Worm (Caenorhabditis elegans) whole organism, L1 larva: Measurements from ENCODE around the gene srb-17.

Experiments used
- C16A3.4 ChIP-seq: fragments of 150-350 bp; optimal IDR thresholded peaks from 2 replicates; lab custom pipeline; 2014; ENCODE audit warnings: missing biosample characterization, missing genetic modification characterization
- F16B12.6 ChIP-seq: fragments of 150-350 bp; optimal IDR thresholded peaks from 2 replicates; lab custom pipeline; 2014; ENCODE audit warnings: missing biosample characterization, missing genetic modification characterization
- Y116A8C.19 ChIP-seq: sonication (generic microtip); optimal IDR thresholded peaks from 2 replicates; lab custom pipeline; 2016; ENCODE audit warnings: missing compliant biosample characterization, missing genetic modification characterization, borderline replicate concordance
- ceh-82 ChIP-seq, 3 experiments: fragments of 150-350 bp in 1 of 3; sonication (generic microtip) in 2 of 3; optimal IDR thresholded peaks; 2 replicates each; lab custom pipeline; 2014 to 2017; ENCODE audit warnings: missing biosample characterization in 3 of 3, missing genetic modification characterization in 3 of 3
- ceh-88 ChIP-seq: fragments of 200-800 bp; sonication (Bioruptor generic); IDR thresholded peaks from 2 replicates; pipeline ENCODE4 v1.3.6; 2022; ENCODE audit warnings: missing genetic modification characterization, missing compliant biosample characterization
- dsc-1 ChIP-seq: sonication (generic microtip); optimal IDR thresholded peaks from 2 replicates; lab custom pipeline; 2016; ENCODE audit warnings: mild to moderate bottlenecking, missing genetic modification characterization, missing compliant biosample characterization
- efl-1 ChIP-seq, 4 experiments: fragments of 150-350 bp; optimal IDR thresholded peaks in 3 of 4; peaks in 1 of 4; 1 replicate in 1 of 4; 2 replicates in 3 of 4; lab custom pipeline; 2014; ENCODE audit warnings: missing biosample characterization in 2 of 4, missing genetic modification characterization in 2 of 4, missing genetic modification reagents in 2 of 4
- egl-27 ChIP-seq, 2 experiments: fragments of 150-350 bp in 1 of 2; sonication (generic microtip); optimal IDR thresholded peaks; 3 replicates each; lab custom pipeline; 2017 to 2018; ENCODE audit warnings: missing biosample characterization in 2 of 2, missing genetic modification characterization in 2 of 2, missing genetic modification reagents in 2 of 2
- fkh-10 ChIP-seq: sonication (generic microtip); optimal IDR thresholded peaks from 2 replicates; lab custom pipeline; 2017; ENCODE audit warnings: missing biosample characterization, missing genetic modification reagents, missing genetic modification characterization
- fkh-8 ChIP-seq: sonication (generic microtip); optimal IDR thresholded peaks from 2 replicates; lab custom pipeline; 2016; ENCODE audit warnings: mild to moderate bottlenecking, missing genetic modification characterization, missing compliant biosample characterization
- fos-1 ChIP-seq: fragments of 150-350 bp; optimal IDR thresholded peaks from 2 replicates; lab custom pipeline; 2014; ENCODE audit warnings: missing biosample characterization, missing genetic modification characterization
- hpl-2 ChIP-seq: fragments of 150-350 bp; optimal IDR thresholded peaks from 2 replicates; lab custom pipeline; 2014; ENCODE audit warnings: missing biosample characterization, missing genetic modification reagents, missing genetic modification characterization
- irx-1 ChIP-seq: sonication (generic microtip); optimal IDR thresholded peaks from 2 replicates; lab custom pipeline; 2016; ENCODE audit warnings: missing genetic modification characterization, missing compliant biosample characterization
- isw-1 ChIP-seq: fragments of 200-800 bp; sonication (Bioruptor generic); IDR thresholded peaks from 2 replicates; pipeline ENCODE4 v1.3.6; 2022; ENCODE audit warnings: missing genetic modification characterization, missing compliant biosample characterization
- jun-1 ChIP-seq: fragments of 150-350 bp; optimal IDR thresholded peaks from 2 replicates; lab custom pipeline; 2014; ENCODE audit warnings: missing biosample characterization, missing genetic modification reagents, missing genetic modification characterization
- lin-13 ChIP-seq: fragments of 150-350 bp; optimal IDR thresholded peaks from 2 replicates; lab custom pipeline; 2014; ENCODE audit warnings: missing biosample characterization, missing genetic modification reagents, missing genetic modification characterization
- lin-14 ChIP-seq: fragments of 200-800 bp; sonication (Bioruptor generic); optimal IDR thresholded peaks from 2 replicates; lab custom pipeline; 2018; ENCODE audit warnings: mild to moderate bottlenecking, missing genetic modification characterization, moderate library complexity, missing compliant biosample characterization
- lin-15B ChIP-seq: fragments of 150-350 bp; sonication (generic microtip); optimal IDR thresholded peaks from 3 replicates; lab custom pipeline; 2014; ENCODE audit warnings: missing biosample characterization, missing genetic modification characterization
- lin-35 ChIP-seq, 2 experiments: fragments of 150-350 bp; optimal IDR thresholded peaks; 2 replicates each; lab custom pipeline; 2014; ENCODE audit warnings: missing biosample characterization in 2 of 2, missing genetic modification characterization in 2 of 2, missing genetic modification reagents in 2 of 2
- lir-3 ChIP-seq: sonication (generic microtip); optimal IDR thresholded peaks from 2 replicates; lab custom pipeline; 2016; ENCODE audit warnings: mild to moderate bottlenecking, missing genetic modification characterization, moderate library complexity, missing compliant biosample characterization; ENCODE audit not compliant: poor library complexity
- lsy-2 ChIP-seq, 2 experiments: fragments of 150-350 bp; optimal IDR thresholded peaks; 2 replicates each; lab custom pipeline; 2014; ENCODE audit warnings: missing biosample characterization in 2 of 2, missing genetic modification characterization in 2 of 2
- mab-9 ChIP-seq: fragments of 200-800 bp; sonication (Bioruptor generic); IDR thresholded peaks from 2 replicates; pipeline ENCODE4 v1.3.6; 2022; ENCODE audit warnings: missing genetic modification reagents, missing genetic modification characterization, missing compliant biosample characterization
- mef-2 ChIP-seq: fragments of 150-350 bp; optimal IDR thresholded peaks from 2 replicates; lab custom pipeline; 2014; ENCODE audit warnings: missing biosample characterization, missing genetic modification characterization
- mep-1 ChIP-seq: fragments of 150-350 bp; optimal IDR thresholded peaks from 2 replicates; lab custom pipeline; 2014; ENCODE audit warnings: missing biosample characterization, missing genetic modification characterization
- nhr-11 ChIP-seq: fragments of 150-350 bp; optimal IDR thresholded peaks from 2 replicates; lab custom pipeline; 2014; ENCODE audit warnings: missing biosample characterization, missing genetic modification characterization
- nhr-19 ChIP-seq: fragments of 200-800 bp; sonication (Bioruptor generic); conservative IDR thresholded peaks from 2 replicates; pipeline ENCODE4 v1.3.6; 2022; ENCODE audit warnings: missing genetic modification characterization, missing compliant biosample characterization
- nhr-20 ChIP-seq: sonication (generic microtip); optimal IDR thresholded peaks from 2 replicates; lab custom pipeline; 2016; ENCODE audit warnings: mild to moderate bottlenecking, missing genetic modification characterization, missing compliant biosample characterization
- nhr-237 ChIP-seq: fragments of 150-350 bp; optimal IDR thresholded peaks from 2 replicates; lab custom pipeline; 2014; ENCODE audit warnings: missing biosample characterization, missing genetic modification characterization
- nhr-28 ChIP-seq: fragments of 150-350 bp; optimal IDR thresholded peaks from 2 replicates; lab custom pipeline; 2014; ENCODE audit warnings: missing biosample characterization, missing genetic modification characterization
- nhr-47 ChIP-seq: sonication (generic microtip); optimal IDR thresholded peaks from 2 replicates; lab custom pipeline; 2016; ENCODE audit warnings: mild to moderate bottlenecking, missing genetic modification characterization, moderate library complexity, missing compliant biosample characterization
- nhr-71 ChIP-seq: sonication (generic microtip); optimal IDR thresholded peaks from 2 replicates; lab custom pipeline; 2016; ENCODE audit warnings: mild to moderate bottlenecking, missing genetic modification characterization, moderate library complexity, missing compliant biosample characterization
- nhr-85 ChIP-seq: sonication (generic microtip); peaks from one replicate; lab custom pipeline; 2016; ENCODE audit warnings: missing genetic modification characterization, inconsistent platforms, missing compliant biosample characterization
- pax-3 ChIP-seq: fragments of 200-800 bp; sonication (Bioruptor generic); optimal IDR thresholded peaks from 2 replicates; lab custom pipeline; 2018; ENCODE audit warnings: mild to moderate bottlenecking, missing genetic modification characterization, moderate library complexity, missing compliant biosample characterization
- skn-1 ChIP-seq: fragments of 150-350 bp; optimal IDR thresholded peaks from 2 replicates; lab custom pipeline; 2014; ENCODE audit warnings: missing biosample characterization, missing genetic modification characterization
- sox-4 ChIP-seq: sonication (generic microtip); optimal IDR thresholded peaks from 2 replicates; lab custom pipeline; 2016; ENCODE audit warnings: missing genetic modification characterization, missing compliant biosample characterization
- swsn-7 ChIP-seq: sonication (generic microtip); optimal IDR thresholded peaks from 2 replicates; lab custom pipeline; 2016; ENCODE audit warnings: missing genetic modification characterization, missing compliant biosample characterization
- tbx-2 ChIP-seq: sonication (generic microtip); optimal IDR thresholded peaks from 2 replicates; lab custom pipeline; 2016; ENCODE audit warnings: missing genetic modification characterization, missing compliant biosample characterization
- tlp-1 ChIP-seq: fragments of 150-350 bp; optimal IDR thresholded peaks from 2 replicates; lab custom pipeline; 2014; ENCODE audit warnings: missing biosample characterization, missing genetic modification characterization
- unc-86 ChIP-seq: sonication (generic microtip); optimal IDR thresholded peaks from 2 replicates; lab custom pipeline; 2016; ENCODE audit warnings: missing genetic modification characterization, missing compliant biosample characterization
- unc-98 ChIP-seq: fragments of 200-800 bp; sonication (Bioruptor generic); IDR thresholded peaks from 2 replicates; pipeline ENCODE4 v1.3.6; 2022; ENCODE audit warnings: missing genetic modification characterization, missing compliant biosample characterization
- xbp-1 ChIP-seq: sonication (generic microtip); optimal IDR thresholded peaks from 2 replicates; lab custom pipeline; 2016; ENCODE audit warnings: missing genetic modification characterization, missing compliant biosample characterization
- zag-1 ChIP-seq: fragments of 150-350 bp; optimal IDR thresholded peaks from 2 replicates; lab custom pipeline; 2014; ENCODE audit warnings: missing biosample characterization, missing genetic modification characterization
- ztf-11 ChIP-seq, 2 experiments: sonication (generic microtip); optimal IDR thresholded peaks; 2 replicates each; lab custom pipeline; 2016 to 2017; ENCODE audit warnings: missing genetic modification characterization in 2 of 2, missing biosample characterization in 1 of 2, missing compliant biosample characterization in 1 of 2
- ztf-4 ChIP-seq: fragments of 150-350 bp; optimal IDR thresholded peaks from 2 replicates; lab custom pipeline; 2014; ENCODE audit warnings: missing biosample characterization, missing genetic modification characterization

The srb-17 gene

ce11 chrIV:10502345-10502744, 45.3 kb upstream of the srb-17 start (continued):
- TF ChIP-seq zag-1 (tag; lab: Kevin White, UChicago) (no peak), nhr-237 (peak; percentile 6), irx-1 (tag; lab: Kevin White, UChicago) (peak; percentile 31), fkh-8 (tag; lab: Kevin White, UChicago) (peak; percentile 65)
- TF ChIP-seq, all 84 proteins: peak for 24

ce11 chrIV:10501550-10502240, 44.7 kb upstream of the srb-17 start, which contains the start of gene tax-6:
Gene tax-6, minus strand, starts transcription at chrIV:10501600.
- TF ChIP-seq mep-1 (tag; lab: Kevin White, UChicago) = no peak
- TF ChIP-seq unc-86 (tag; lab: Kevin White, UChicago) = no peak

- TF ChIP-seq fkh-10 (GFP tag; lab: Kevin White, UChicago) (peak; percentile 13), zag-1 (tag; lab: Kevin White, UChicago) (no peak)
Observed at ce11 chrIV:10500481-10500880, 43.4 kb upstream of the srb-17 start.

ce11 chrIV:10499948-10500356, 42.9 kb upstream of the srb-17 start:
- TF ChIP-seq lir-3 (tag; lab: Kevin White, UChicago) = no peak
- peak in 1 of 2 experiments; percentile 13 for TF ChIP-seq ztf-11 (tag; optimal IDR thresholded peaks at IDR 0.05; lab: Kevin White, UChicago)
- no peak for TF ChIP-seq unc-98 (GFP tag; lab: Robert Waterston, UW)
- peak; percentile 34 for TF ChIP-seq sox-4 (tag; lab: Kevin White, UChicago)
- TF ChIP-seq nhr-237 = peak; percentile 9
- TF ChIP-seq mab-9 = peak; percentile 61
- no peak for TF ChIP-seq nhr-11 (tag; lab: Kevin White, UChicago)
- TF ChIP-seq lin-13 (GFP tag; lab: Kevin White, UChicago) = no peak
- peak; percentile 8 to 40 for TF ChIP-seq efl-1 (optimal IDR thresholded peaks at IDR 0.05; lab: Kevin White, UChicago)
- TF ChIP-seq efl-1 (GFP tag; optimal IDR thresholded peaks at IDR 0.05 in 1 of 2; lab: Kevin White, UChicago) = no peak
- peak; percentile 75 for TF ChIP-seq dsc-1
- peak; percentile 36 for TF ChIP-seq irx-1 (tag; lab: Kevin White, UChicago)
- TF ChIP-seq lsy-2 (tag; optimal IDR thresholded peaks at IDR 0.05; lab: Kevin White, UChicago) = peak; percentile 24 to 74
- peak; percentile 53 for TF ChIP-seq isw-1 (GFP tag; lab: Robert Waterston, UW)
- TF ChIP-seq mef-2 (tag; lab: Kevin White, UChicago) = no peak
- TF ChIP-seq nhr-19 = peak; percentile 6; the same call in 1 of the 2 replicates
- TF ChIP-seq F16B12.6 (tag; lab: Kevin White, UChicago) = no peak
- TF ChIP-seq ztf-4 (tag; lab: Kevin White, UChicago) = peak; percentile 41
- no peak for TF ChIP-seq Y116A8C.19 (tag; lab: Kevin White, UChicago)
- TF ChIP-seq mep-1 (tag; lab: Kevin White, UChicago) = peak; percentile 19
- peak; percentile 79 for TF ChIP-seq nhr-47 (tag; lab: Kevin White, UChicago)
- TF ChIP-seq xbp-1 (tag; lab: Kevin White, UChicago) = peak; percentile 19
- TF ChIP-seq nhr-71 (tag; lab: Kevin White, UChicago) = peak; percentile 76
- peak in 1 of 2 experiments; percentile 10 for TF ChIP-seq egl-27 (tag; optimal IDR thresholded peaks at IDR 0.05; lab: Kevin White, UChicago)
- TF ChIP-seq unc-86 (tag; lab: Kevin White, UChicago) = peak; percentile 78
- peak; percentile 70 for TF ChIP-seq zag-1 (tag; lab: Kevin White, UChicago)
- TF ChIP-seq nhr-28 (tag; lab: Kevin White, UChicago) = no peak
- TF ChIP-seq ceh-82 (tag; optimal IDR thresholded peaks at IDR 0.05; lab: Kevin White, UChicago) = peak; percentile 41 to 83 (median 44)
- peak; percentile 40 for TF ChIP-seq pax-3 (tag; lab: Kevin White, UChicago)
- TF ChIP-seq nhr-20 (tag; lab: Kevin White, UChicago) = peak; percentile 37
- peak; percentile 65 for TF ChIP-seq tbx-2
- peak; percentile 67 for TF ChIP-seq swsn-7 (tag; lab: Kevin White, UChicago)
- TF ChIP-seq fos-1 = peak; percentile 68
- peak; percentile 24 for TF ChIP-seq jun-1 (tag; lab: Kevin White, UChicago)
- TF ChIP-seq nhr-85 (tag; lab: Kevin White, UChicago) = no peak
- peak; percentile 95 for TF ChIP-seq lin-14
- no peak for TF ChIP-seq hpl-2 (GFP tag; lab: Kevin White, UChicago)
- TF ChIP-seq lin-35 (GFP tag; optimal IDR thresholded peaks at IDR 0.05; lab: Kevin White, UChicago) = peak in 1 of 2 experiments; percentile 19
- TF ChIP-seq lin-15B (tag; lab: Kevin White, UChicago) = peak; percentile 4
- peak; percentile 9 for TF ChIP-seq skn-1 (tag; lab: Kevin White, UChicago)
- no peak for TF ChIP-seq ceh-88
- no peak for TF ChIP-seq tlp-1 (tag; lab: Kevin White, UChicago)
- no peak for TF ChIP-seq C16A3.4
